Worm (Caenorhabditis elegans) whole organism, L2 larva: ENCODE measurements around the gene T08D10.3.

Experiments
- R02D3.7 ChIP-seq: fragments of 150-350 bp; optimal IDR thresholded peaks from 2 replicates; lab custom pipeline; 2014; ENCODE audit warnings: missing biosample characterization, missing genetic modification characterization
- alr-1 ChIP-seq: fragments of 150-350 bp; optimal IDR thresholded peaks from 2 replicates; lab custom pipeline; 2014; ENCODE audit warnings: missing biosample characterization, missing genetic modification characterization

ce11 chrX:11965663-11966304 lies 10.6 kb downstream of the T08D10.3 start, which contains the start of gene sams-1:
- TF ChIP-seq R02D3.7 (tag; lab: Kevin White, UChicago) (no peak), alr-1 (tag; lab: Kevin White, UChicago) (no peak)
